Worm (Caenorhabditis elegans) whole organism, early embryonic: Measurements from ENCODE around the gene grl-29.

Experiments
- B0310.2 ChIP-seq: sonication (generic microtip); optimal IDR thresholded peaks from 2 replicates; lab custom pipeline; 2016; ENCODE audit warnings: mild to moderate bottlenecking, missing genetic modification characterization, missing compliant biosample characterization
- F13C5.2 ChIP-seq: sonication (generic microtip); optimal IDR thresholded peaks from 2 replicates; lab custom pipeline; 2017; ENCODE audit warnings: mild to moderate bottlenecking, missing genetic modification characterization, inconsistent platforms, missing compliant biosample characterization
- aly-1 ChIP-seq: sonication (generic microtip); optimal IDR thresholded peaks from 2 replicates; lab custom pipeline; 2016; ENCODE audit warnings: missing genetic modification characterization, missing compliant biosample characterization
- ama-1 ChIP-seq: fragments of 150-350 bp; optimal IDR thresholded peaks from 2 replicates; lab custom pipeline; 2014
- ceh-13 ChIP-seq: fragments of 200-800 bp; sonication (Bioruptor generic); optimal IDR thresholded peaks from 2 replicates; lab custom pipeline; 2018; ENCODE audit warnings: mild to moderate bottlenecking, missing genetic modification characterization, missing compliant biosample characterization
- ets-7 ChIP-seq: sonication (generic microtip); optimal IDR thresholded peaks from 2 replicates; lab custom pipeline; 2016; ENCODE audit warnings: missing genotype, missing genetic modification characterization, missing compliant biosample characterization
- flt-1 ChIP-seq: fragments of 200-800 bp; sonication (Bioruptor generic); IDR thresholded peaks from 2 replicates; pipeline ENCODE4 v1.3.6; 2022; ENCODE audit warnings: missing genetic modification characterization, missing compliant biosample characterization
- hmg-4 ChIP-seq: fragments of 200-800 bp; sonication (Bioruptor generic); optimal IDR thresholded peaks from 2 replicates; lab custom pipeline; 2018; ENCODE audit warnings: mild to moderate bottlenecking, missing genetic modification characterization, missing compliant biosample characterization
- tbx-11 ChIP-seq: fragments of 200-800 bp; sonication (Bioruptor generic); IDR thresholded peaks from 2 replicates; pipeline ENCODE4 v1.3.6; 2022; ENCODE audit warnings: missing genetic modification characterization, missing compliant biosample characterization
- tbx-37 ChIP-seq: fragments of 200-800 bp; sonication (Bioruptor generic); conservative IDR thresholded peaks from 2 replicates; pipeline ENCODE4 v1.3.6; 2022; ENCODE audit warnings: missing genetic modification reagents, missing genetic modification characterization, missing compliant biosample characterization
- tra-4 ChIP-seq: sonication (generic microtip); optimal IDR thresholded peaks from 2 replicates; lab custom pipeline; 2017; ENCODE audit warnings: missing genetic modification characterization, missing compliant biosample characterization

DNA sequence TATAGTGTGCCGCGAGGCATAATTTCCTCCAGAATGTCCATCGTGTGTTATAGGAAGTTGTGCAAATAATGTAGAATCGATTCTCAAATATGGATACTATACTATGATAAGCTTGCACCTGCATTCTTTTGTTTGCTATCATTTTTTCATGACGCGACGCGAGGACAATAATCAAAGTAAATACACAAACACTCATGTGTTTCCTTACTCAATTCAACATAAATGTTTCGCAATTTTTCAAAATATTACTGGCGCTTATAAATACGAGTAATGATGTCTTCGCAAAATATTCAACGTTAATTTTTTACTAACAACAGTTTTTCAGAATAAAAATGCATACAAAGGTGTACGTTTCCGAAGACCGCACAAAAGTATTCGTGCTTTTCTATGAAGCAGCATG lies 31.8 kb downstream of the grl-29 start, which contains the start of gene irg-1:
- TF ChIP-seq tbx-11 (GFP tag; lab: Robert Waterston, UW): no peak
- TF ChIP-seq ceh-13 (GFP tag; lab: Kevin White, UChicago): no peak
- TF ChIP-seq hmg-4 (GFP tag; lab: Kevin White, UChicago): no peak
- TF ChIP-seq F13C5.2 (tag; lab: Kevin White, UChicago): no peak
- TF ChIP-seq ets-7 (tag; lab: Kevin White, UChicago): no peak
- TF ChIP-seq flt-1: no peak
- TF ChIP-seq tra-4 (tag; lab: Kevin White, UChicago): no peak
- TF ChIP-seq ama-1: no peak
- no peak for TF ChIP-seq B0310.2 (tag; lab: Kevin White, UChicago)
- TF ChIP-seq tbx-37 (GFP tag; lab: Robert Waterston, UW): no peak
- TF ChIP-seq aly-1 (tag; lab: Kevin White, UChicago): no peak
